Worm (Caenorhabditis elegans) whole organism, midembryonic: ENCODE results near the gene C02G6.2.

Experiments
- T22C8.4 ChIP-seq: fragments of 200-800 bp; sonication (Bioruptor generic); IDR thresholded peaks from 2 replicates; pipeline ENCODE4 v1.3.6; 2022; ENCODE audit warnings: missing genetic modification characterization, missing compliant biosample characterization
- klf-2 ChIP-seq: fragments of 200-800 bp; sonication (Bioruptor generic); conservative IDR thresholded peaks from 2 replicates; pipeline ENCODE4 v1.3.6; 2022; ENCODE audit warnings: missing genetic modification reagents, missing genetic modification characterization, missing compliant biosample characterization
- med-1 ChIP-seq: sonication (generic microtip); optimal IDR thresholded peaks from 2 replicates; lab custom pipeline; 2017; ENCODE audit warnings: missing genetic modification characterization, mild to moderate bottlenecking, missing compliant biosample characterization, antibody characterized with exemption, missing genetic modification reagents; ENCODE audit not compliant: insufficient read depth
- ref-1 ChIP-seq: fragments of 200-800 bp; sonication (Bioruptor generic); conservative IDR thresholded peaks from 2 replicates; pipeline ENCODE4 v1.3.6; 2022; ENCODE audit warnings: missing genetic modification reagents, missing genetic modification characterization, missing compliant biosample characterization
- tab-1 ChIP-seq: fragments of 200-800 bp; sonication (Bioruptor generic); IDR thresholded peaks from 2 replicates; pipeline ENCODE4 v1.3.6; 2022; ENCODE audit warnings: missing genetic modification characterization, missing compliant biosample characterization
- ztf-23 ChIP-seq: fragments of 200-800 bp; sonication (Bioruptor generic); IDR thresholded peaks from 2 replicates; pipeline ENCODE4 v1.3.6; 2022; ENCODE audit warnings: missing genetic modification reagents, missing genetic modification characterization, missing compliant biosample characterization
- ztf-29 ChIP-seq: fragments of 200-800 bp; sonication (Bioruptor generic); IDR thresholded peaks from 2 replicates; pipeline ENCODE4 v1.3.6; 2022; ENCODE audit warnings: missing genetic modification reagents, missing genetic modification characterization, missing compliant biosample characterization

DNA sequence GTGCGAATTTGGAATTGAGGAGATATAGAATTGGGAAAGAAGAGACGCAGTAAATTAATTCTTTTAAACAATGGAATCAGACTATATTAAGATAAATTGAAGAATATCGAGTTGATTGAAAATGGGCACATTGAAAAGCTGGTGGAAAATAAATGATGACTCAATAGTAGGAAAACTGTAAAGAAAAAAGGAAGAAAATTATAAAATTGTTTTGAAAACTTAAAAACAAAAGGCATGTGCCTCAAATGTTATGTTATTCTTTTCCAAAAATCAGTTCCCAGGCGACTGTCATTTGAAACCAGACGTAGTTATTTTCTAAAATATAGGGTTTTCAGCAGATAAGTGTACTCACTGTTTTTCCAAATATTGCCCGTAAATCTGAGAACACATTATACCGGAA lies 48.0 kb downstream of the C02G6.2 start, which contains the start of gene C04E6.12:
- TF ChIP-seq med-1 (GFP tag; lab: Kevin White, UChicago) (no peak), ztf-29 (GFP tag; lab: Robert Waterston, UW) (no peak), T22C8.4 (no peak), ztf-23 (GFP tag; lab: Robert Waterston, UW) (no peak), klf-2 (no peak), tab-1 (GFP tag; lab: Robert Waterston, UW) (no peak), ref-1 (GFP tag; lab: Robert Waterston, UW) (no peak)
